Worm (Caenorhabditis elegans) whole organism, L3 larva: ENCODE data around the gene gst-18.

ENCODE experiments used
- ZK546.5 ChIP-seq: sonication (generic microtip); optimal IDR thresholded peaks from 2 replicates; lab custom pipeline; 2017; ENCODE audit warnings: missing biosample characterization, missing genetic modification characterization
- ama-1 ChIP-seq: fragments of 150-350 bp; optimal IDR thresholded peaks from 2 replicates; lab custom pipeline; 2018
- fkh-10 ChIP-seq: sonication (generic microtip); optimal IDR thresholded peaks from 2 replicates; lab custom pipeline; 2017; ENCODE audit warnings: missing biosample characterization, missing genetic modification reagents, missing genetic modification characterization
- fos-1 ChIP-seq: fragments of 150-350 bp; optimal IDR thresholded peaks from 2 replicates; lab custom pipeline; 2014; ENCODE audit warnings: missing biosample characterization, missing genetic modification characterization
- nhr-237 ChIP-seq: fragments of 150-350 bp; optimal IDR thresholded peaks from 2 replicates; lab custom pipeline; 2014; ENCODE audit warnings: missing biosample characterization, missing genetic modification characterization
- nhr-43 ChIP-seq: sonication (generic microtip); optimal IDR thresholded peaks from 2 replicates; lab custom pipeline; 2016; ENCODE audit warnings: mild to moderate bottlenecking, missing genetic modification characterization, missing compliant biosample characterization; ENCODE audit not compliant: poor library complexity, severe bottlenecking
- pha-4 ChIP-seq: fragments of 150-350 bp; optimal IDR thresholded peaks from 2 replicates; lab custom pipeline; 2014; ENCODE audit warnings: missing biosample characterization, missing genetic modification reagents, missing genetic modification characterization
- sea-2 ChIP-seq: fragments of 150-350 bp; sonication (generic microtip); optimal IDR thresholded peaks from 4 replicates; lab custom pipeline; 2014; ENCODE audit warnings: missing biosample characterization, missing genetic modification reagents, missing genetic modification characterization
- unc-62 ChIP-seq: fragments of 150-350 bp; sonication (generic microtip); optimal IDR thresholded peaks from 4 replicates; lab custom pipeline; 2014; ENCODE audit warnings: missing biosample characterization, missing genetic modification reagents, missing genetic modification characterization

DNA sequence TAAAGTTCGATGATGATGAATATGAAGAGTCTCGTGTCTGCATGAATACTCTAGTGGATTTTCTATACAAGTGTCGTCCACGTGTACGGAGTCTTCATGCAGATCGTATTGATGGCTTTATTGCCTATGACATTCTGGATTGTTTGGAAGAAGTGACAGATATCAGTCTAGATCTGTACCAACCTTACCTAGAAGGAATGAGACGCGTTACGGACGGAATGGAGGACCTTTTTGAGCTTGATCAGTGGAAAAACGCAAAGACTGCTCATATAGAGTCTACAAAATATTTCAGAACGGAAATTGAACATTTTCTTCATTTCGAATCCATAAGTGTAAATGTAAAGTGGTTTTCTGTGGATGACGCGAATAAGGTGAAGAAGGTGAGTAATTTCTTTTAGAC, 17.5 kb upstream of the gst-18 start, which contains the start of gene fbxa-169:
- no peak for TF ChIP-seq unc-62
- no peak for TF ChIP-seq nhr-237 (tag; lab: Kevin White, UChicago)
- no peak for TF ChIP-seq pha-4
- no peak for TF ChIP-seq ZK546.5 (tag; lab: Kevin White, UChicago)
- no peak for TF ChIP-seq fos-1 (tag; lab: Kevin White, UChicago)
- no peak for TF ChIP-seq nhr-43 (tag; lab: Kevin White, UChicago)
- no peak for TF ChIP-seq fkh-10 (GFP tag; lab: Kevin White, UChicago)
- TF ChIP-seq ama-1 (lab: Kevin White, UChicago): no peak
- TF ChIP-seq sea-2: no peak
